Worm (Caenorhabditis elegans) whole organism, L1 larva: Measurements from ENCODE around the gene R12A1.3.
A peak's percentile ranks its signal among the peaks of the same experiment; 100 is the strongest.

ENCODE experiments used
- C16A3.4 ChIP-seq: fragments of 150-350 bp; optimal IDR thresholded peaks from 2 replicates; lab custom pipeline; 2014; ENCODE audit warnings: missing biosample characterization, missing genetic modification characterization
- Y116A8C.19 ChIP-seq: sonication (generic microtip); optimal IDR thresholded peaks from 2 replicates; lab custom pipeline; 2016; ENCODE audit warnings: missing compliant biosample characterization, missing genetic modification characterization, borderline replicate concordance
- aha-1 ChIP-seq: fragments of 150-350 bp; optimal IDR thresholded peaks from 2 replicates; lab custom pipeline; 2014; ENCODE audit warnings: missing biosample characterization, missing genetic modification characterization
- aly-2 ChIP-seq: fragments of 150-350 bp; optimal IDR thresholded peaks from 2 replicates; lab custom pipeline; 2014; ENCODE audit warnings: missing biosample characterization, missing genetic modification characterization
- ama-1 ChIP-seq: fragments of 150-350 bp; optimal IDR thresholded peaks from 2 replicates; lab custom pipeline; 2014
- blmp-1 ChIP-seq: fragments of 150-350 bp; optimal IDR thresholded peaks from 2 replicates; lab custom pipeline; 2014; ENCODE audit warnings: missing biosample characterization, missing genetic modification characterization
- ceh-63 ChIP-seq: fragments of 200-800 bp; sonication (Bioruptor generic); optimal IDR thresholded peaks from 2 replicates; lab custom pipeline; 2018; ENCODE audit warnings: mild to moderate bottlenecking, missing genetic modification characterization, missing compliant biosample characterization
- ceh-82 ChIP-seq, 3 experiments: fragments of 150-350 bp in 1 of 3; sonication (generic microtip) in 2 of 3; optimal IDR thresholded peaks; 2 replicates each; lab custom pipeline; 2014 to 2017; ENCODE audit warnings: missing biosample characterization in 3 of 3, missing genetic modification characterization in 3 of 3
- ceh-88 ChIP-seq: fragments of 200-800 bp; sonication (Bioruptor generic); IDR thresholded peaks from 2 replicates; pipeline ENCODE4 v1.3.6; 2022; ENCODE audit warnings: missing genetic modification characterization, missing compliant biosample characterization
- ces-1 ChIP-seq: fragments of 150-350 bp; optimal IDR thresholded peaks from 2 replicates; lab custom pipeline; 2014; ENCODE audit warnings: missing biosample characterization, missing genetic modification reagents, missing genetic modification characterization
- dsc-1 ChIP-seq: sonication (generic microtip); optimal IDR thresholded peaks from 2 replicates; lab custom pipeline; 2016; ENCODE audit warnings: mild to moderate bottlenecking, missing genetic modification characterization, missing compliant biosample characterization
- efl-1 ChIP-seq, 4 experiments: fragments of 150-350 bp; optimal IDR thresholded peaks in 3 of 4; peaks in 1 of 4; 1 replicate in 1 of 4; 2 replicates in 3 of 4; lab custom pipeline; 2014; ENCODE audit warnings: missing biosample characterization in 2 of 4, missing genetic modification characterization in 2 of 4, missing genetic modification reagents in 2 of 4
- fkh-4 ChIP-seq: sonication (generic microtip); optimal IDR thresholded peaks from 2 replicates; lab custom pipeline; 2016; ENCODE audit warnings: missing compliant biosample characterization, missing genetic modification characterization, borderline replicate concordance
- fkh-8 ChIP-seq: sonication (generic microtip); optimal IDR thresholded peaks from 2 replicates; lab custom pipeline; 2016; ENCODE audit warnings: mild to moderate bottlenecking, missing genetic modification characterization, missing compliant biosample characterization
- lin-13 ChIP-seq: fragments of 150-350 bp; optimal IDR thresholded peaks from 2 replicates; lab custom pipeline; 2014; ENCODE audit warnings: missing biosample characterization, missing genetic modification reagents, missing genetic modification characterization
- lin-14 ChIP-seq: fragments of 200-800 bp; sonication (Bioruptor generic); optimal IDR thresholded peaks from 2 replicates; lab custom pipeline; 2018; ENCODE audit warnings: mild to moderate bottlenecking, missing genetic modification characterization, moderate library complexity, missing compliant biosample characterization
- lin-35 ChIP-seq, 2 experiments: fragments of 150-350 bp; optimal IDR thresholded peaks; 2 replicates each; lab custom pipeline; 2014; ENCODE audit warnings: missing biosample characterization in 2 of 2, missing genetic modification characterization in 2 of 2, missing genetic modification reagents in 2 of 2
- lin-39 ChIP-seq: fragments of 150-350 bp; optimal IDR thresholded peaks from 2 replicates; lab custom pipeline; 2014; ENCODE audit warnings: missing biosample characterization, missing genetic modification reagents, missing genetic modification characterization
- lir-3 ChIP-seq: sonication (generic microtip); optimal IDR thresholded peaks from 2 replicates; lab custom pipeline; 2016; ENCODE audit warnings: mild to moderate bottlenecking, missing genetic modification characterization, moderate library complexity, missing compliant biosample characterization; ENCODE audit not compliant: poor library complexity
- lsy-2 ChIP-seq, 2 experiments: fragments of 150-350 bp; optimal IDR thresholded peaks; 2 replicates each; lab custom pipeline; 2014; ENCODE audit warnings: missing biosample characterization in 2 of 2, missing genetic modification characterization in 2 of 2
- mdl-1 ChIP-seq, 2 experiments: fragments of 150-350 bp; optimal IDR thresholded peaks; 2 replicates each; lab custom pipeline; 2014 to 2017; ENCODE audit warnings: missing biosample characterization in 2 of 2, missing genetic modification characterization in 2 of 2, inconsistent platforms in 1 of 2
- mef-2 ChIP-seq: fragments of 150-350 bp; optimal IDR thresholded peaks from 2 replicates; lab custom pipeline; 2014; ENCODE audit warnings: missing biosample characterization, missing genetic modification characterization
- mep-1 ChIP-seq: fragments of 150-350 bp; optimal IDR thresholded peaks from 2 replicates; lab custom pipeline; 2014; ENCODE audit warnings: missing biosample characterization, missing genetic modification characterization
- nhr-19 ChIP-seq: fragments of 200-800 bp; sonication (Bioruptor generic); conservative IDR thresholded peaks from 2 replicates; pipeline ENCODE4 v1.3.6; 2022; ENCODE audit warnings: missing genetic modification characterization, missing compliant biosample characterization
- nhr-20 ChIP-seq: sonication (generic microtip); optimal IDR thresholded peaks from 2 replicates; lab custom pipeline; 2016; ENCODE audit warnings: mild to moderate bottlenecking, missing genetic modification characterization, missing compliant biosample characterization
- nhr-71 ChIP-seq: sonication (generic microtip); optimal IDR thresholded peaks from 2 replicates; lab custom pipeline; 2016; ENCODE audit warnings: mild to moderate bottlenecking, missing genetic modification characterization, moderate library complexity, missing compliant biosample characterization
- nhr-77 ChIP-seq: fragments of 150-350 bp; optimal IDR thresholded peaks from 2 replicates; lab custom pipeline; 2014; ENCODE audit warnings: missing biosample characterization, missing genetic modification characterization
- nhr-90 ChIP-seq: sonication (generic microtip); optimal IDR thresholded peaks from 2 replicates; lab custom pipeline; 2016; ENCODE audit warnings: mild to moderate bottlenecking, missing genetic modification characterization, missing compliant biosample characterization; ENCODE audit not compliant: poor library complexity
- pag-3 ChIP-seq: sonication (generic microtip); optimal IDR thresholded peaks from 2 replicates; lab custom pipeline; 2017; ENCODE audit warnings: missing genetic modification characterization, mild to moderate bottlenecking, missing compliant biosample characterization, antibody characterized with exemption, borderline replicate concordance; ENCODE audit not compliant: insufficient read depth
- pax-3 ChIP-seq: fragments of 200-800 bp; sonication (Bioruptor generic); optimal IDR thresholded peaks from 2 replicates; lab custom pipeline; 2018; ENCODE audit warnings: mild to moderate bottlenecking, missing genetic modification characterization, moderate library complexity, missing compliant biosample characterization
- sox-4 ChIP-seq: sonication (generic microtip); optimal IDR thresholded peaks from 2 replicates; lab custom pipeline; 2016; ENCODE audit warnings: missing genetic modification characterization, missing compliant biosample characterization
- sptf-1 ChIP-seq: fragments of 150-350 bp; optimal IDR thresholded peaks from 2 replicates; lab custom pipeline; 2014; ENCODE audit warnings: missing biosample characterization, missing genetic modification characterization
- swsn-7 ChIP-seq: sonication (generic microtip); optimal IDR thresholded peaks from 2 replicates; lab custom pipeline; 2016; ENCODE audit warnings: missing genetic modification characterization, missing compliant biosample characterization
- tlp-1 ChIP-seq: fragments of 150-350 bp; optimal IDR thresholded peaks from 2 replicates; lab custom pipeline; 2014; ENCODE audit warnings: missing biosample characterization, missing genetic modification characterization
- unc-62 ChIP-seq: fragments of 150-350 bp; optimal IDR thresholded peaks from 2 replicates; lab custom pipeline; 2014; ENCODE audit warnings: missing biosample characterization, missing genetic modification reagents, missing genetic modification characterization
- vab-15 ChIP-seq: sonication (generic microtip); optimal IDR thresholded peaks from 2 replicates; lab custom pipeline; 2017; ENCODE audit warnings: missing genotype, mild to moderate bottlenecking, missing genetic modification characterization, missing compliant biosample characterization
- xbp-1 ChIP-seq: sonication (generic microtip); optimal IDR thresholded peaks from 2 replicates; lab custom pipeline; 2016; ENCODE audit warnings: missing genetic modification characterization, missing compliant biosample characterization
- zip-4 ChIP-seq: fragments of 200-800 bp; sonication (Bioruptor generic); optimal IDR thresholded peaks from 2 replicates; lab custom pipeline; 2018; ENCODE audit warnings: mild to moderate bottlenecking, missing genetic modification characterization, moderate library complexity, missing compliant biosample characterization
- ztf-11 ChIP-seq, 2 experiments: sonication (generic microtip); optimal IDR thresholded peaks; 2 replicates each; lab custom pipeline; 2016 to 2017; ENCODE audit warnings: missing genetic modification characterization in 2 of 2, missing biosample characterization in 1 of 2, missing compliant biosample characterization in 1 of 2

R12A1.3 gene

DNA sequence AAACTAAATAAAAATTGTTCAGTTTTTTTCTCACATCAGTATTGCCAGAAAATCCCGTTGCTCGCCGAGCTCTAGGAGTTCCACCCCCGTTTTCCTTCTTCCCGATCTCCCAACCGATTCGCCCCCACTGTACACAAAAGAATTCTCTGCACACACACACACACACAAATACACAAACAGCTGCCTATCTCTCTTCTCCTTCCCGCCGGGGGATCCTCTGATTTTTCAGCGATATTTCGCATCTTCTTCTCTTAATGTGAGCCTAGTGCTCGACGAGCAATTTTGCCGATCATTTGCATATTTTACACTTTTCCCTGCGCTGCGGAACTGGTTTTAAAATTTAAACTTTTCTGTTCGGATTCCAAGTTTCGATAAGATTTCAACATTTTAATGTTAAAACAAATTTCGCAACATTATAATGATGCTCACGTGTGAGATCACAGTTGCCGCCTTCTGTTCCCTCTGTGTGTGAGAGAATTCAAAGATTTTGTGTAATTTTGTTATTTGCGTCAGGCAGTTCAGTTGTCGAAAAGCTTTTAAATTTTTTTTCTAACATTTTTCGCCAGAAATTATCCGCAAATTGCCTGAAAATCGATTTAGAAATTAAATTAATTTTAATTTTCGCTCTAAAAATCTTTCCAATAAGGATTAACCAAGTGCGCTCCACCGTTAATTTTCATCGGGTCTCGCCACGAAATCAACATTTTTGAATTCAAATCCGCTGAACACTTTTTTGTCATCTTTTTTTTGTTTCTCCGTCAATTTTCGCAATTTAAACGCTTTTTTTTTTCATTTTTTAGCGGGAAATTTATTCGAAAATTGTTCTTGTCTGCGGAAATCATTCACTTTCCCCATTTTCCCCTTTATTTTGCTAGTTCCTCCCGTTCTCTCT, 45.7 kb upstream of the R12A1.3 start (continued):
- TF ChIP-seq nhr-77 = peak; percentile 30
- TF ChIP-seq nhr-19 = peak; percentile 60
- peak in 1 of 2 experiments; percentile 36 for TF ChIP-seq mdl-1 (tag; optimal IDR thresholded peaks at IDR 0.05; lab: Kevin White, UChicago)
- TF ChIP-seq lin-35 (GFP tag; optimal IDR thresholded peaks at IDR 0.05; lab: Kevin White, UChicago) = peak; percentile 94 to 95
- TF ChIP-seq pag-3 = peak; percentile 53
- no peak for TF ChIP-seq mef-2 (tag; lab: Kevin White, UChicago)
- peak; percentile 89 for TF ChIP-seq lin-14
- TF ChIP-seq pax-3 (tag; lab: Kevin White, UChicago) = no peak
- TF ChIP-seq aly-2 (tag; lab: Kevin White, UChicago) = peak; percentile 50
- no peak for TF ChIP-seq vab-15 (tag; lab: Kevin White, UChicago)
- TF ChIP-seq lir-3 (tag; lab: Kevin White, UChicago) = no peak
- TF ChIP-seq fkh-8 = peak; percentile 82
- no peak for TF ChIP-seq unc-62 (GFP tag; lab: Kevin White, UChicago)
- no peak for TF ChIP-seq ceh-63
- TF ChIP-seq lsy-2 (tag; optimal IDR thresholded peaks at IDR 0.05; lab: Kevin White, UChicago) = peak; percentile 80 to 90
- TF ChIP-seq lin-39 (tag; lab: Kevin White, UChicago) = peak; percentile 12
- TF ChIP-seq ceh-82 (tag; optimal IDR thresholded peaks at IDR 0.05; lab: Kevin White, UChicago) = peak in 2 of 3 experiments; percentile 36 to 86
- TF ChIP-seq Y116A8C.19 (tag; lab: Kevin White, UChicago) = no peak
- no peak for TF ChIP-seq fkh-4 (tag; lab: Kevin White, UChicago)
- TF ChIP-seq zip-4 (GFP tag; lab: Kevin White, UChicago) = peak; percentile 21
- TF ChIP-seq xbp-1 (tag; lab: Kevin White, UChicago) = peak; percentile 60
- TF ChIP-seq blmp-1 = peak; percentile 61
- no peak for TF ChIP-seq tlp-1
- peak; percentile 86 for TF ChIP-seq mep-1 (tag; lab: Kevin White, UChicago)
- TF ChIP-seq efl-1 (optimal IDR thresholded peaks at IDR 0.05; lab: Kevin White, UChicago) = peak; percentile 81 to 92
- peak; percentile 90 to 99 for TF ChIP-seq efl-1 (GFP tag; optimal IDR thresholded peaks at IDR 0.05 in 1 of 2; lab: Kevin White, UChicago)
- TF ChIP-seq lin-13 (GFP tag; lab: Kevin White, UChicago) = peak; percentile 84
- no peak for TF ChIP-seq ces-1 (GFP tag; lab: Kevin White, UChicago)
- TF ChIP-seq aha-1 (tag; lab: Kevin White, UChicago) = no peak
- peak; percentile 43; the same call in 1 of the 2 replicates for TF ChIP-seq ceh-88
- TF ChIP-seq sox-4 (tag; lab: Kevin White, UChicago) = no peak
- TF ChIP-seq swsn-7 (tag; lab: Kevin White, UChicago) = peak; percentile 71
- peak in 1 of 2 experiments; percentile 20 for TF ChIP-seq ztf-11 (tag; optimal IDR thresholded peaks at IDR 0.05; lab: Kevin White, UChicago)
- peak; percentile 76 for TF ChIP-seq nhr-20
- TF ChIP-seq nhr-71 (tag; lab: Kevin White, UChicago) = peak; percentile 80
- peak; percentile 72 for TF ChIP-seq C16A3.4
- TF ChIP-seq dsc-1 (tag; lab: Kevin White, UChicago) = peak; percentile 69
- no peak for TF ChIP-seq ama-1 (lab: Kevin White, UChicago)
- no peak for TF ChIP-seq sptf-1 (tag; lab: Kevin White, UChicago)
- TF ChIP-seq, all 84 proteins: peak for 47

DNA sequence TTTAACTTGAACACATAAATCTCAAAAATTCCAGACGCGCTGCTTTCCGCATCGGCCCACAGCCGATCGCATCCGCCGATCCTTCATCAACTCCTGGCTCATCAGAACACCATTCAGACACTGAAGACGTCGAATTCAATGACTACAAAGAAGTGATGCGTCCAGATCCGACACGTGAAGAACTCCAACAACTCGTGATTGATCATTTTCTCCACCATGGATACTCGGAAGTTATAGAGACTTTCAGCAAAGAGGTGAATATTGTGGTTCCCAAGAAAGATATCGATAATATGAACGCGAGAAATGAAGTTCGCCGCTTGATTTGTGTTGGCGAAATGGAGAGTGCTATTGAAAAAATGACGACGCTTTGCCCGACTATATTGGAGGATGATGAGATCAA, 43.3 kb upstream of the R12A1.3 start:
- TF ChIP-seq zip-4 (GFP tag; lab: Kevin White, UChicago) (no peak), nhr-90 (tag; lab: Kevin White, UChicago) (no peak), swsn-7 (tag; lab: Kevin White, UChicago) (no peak)
- TF ChIP-seq, all 84 proteins: peak for 0
